Fruit fly (Drosophila melanogaster): ENCODE data around the gene CG14401.

Gene CG14401

dm6 chr2L:20858371-20859340 lies 11.0 kb upstream of the CG14401 start, which contains the start of gene bero:
TSS of gene bero (plus strand) at chr2L:20858695.
- no peak for TF ChIP-seq Dll (optimal IDR thresholded peaks at IDR 0.05)
- no peak for TF ChIP-seq pan (optimal IDR thresholded peaks at IDR 0.05)
- no peak for TF ChIP-seq psq (optimal IDR thresholded peaks at IDR 0.05)
- TF ChIP-seq usp (GFP tag; optimal IDR thresholded peaks at IDR 0.05), result no peak
- no peak for TF ChIP-seq CG8478 (optimal IDR thresholded peaks at IDR 0.05)
- no peak for TF ChIP-seq EcR (GFP tag; optimal IDR thresholded peaks at IDR 0.05)

dm6 chr2L:20864764-20865265 lies 4.8 kb upstream of the CG14401 start, which contains the start of gene CG9338:
TSS of gene CG9338 (plus strand) at chr2L:20865215.
- peak; percentile 98 for TF ChIP-seq pan (optimal IDR thresholded peaks at IDR 0.05)
- TF ChIP-seq CG8478 (optimal IDR thresholded peaks at IDR 0.05), result no peak

- no peak for TF ChIP-seq EcR (GFP tag; optimal IDR thresholded peaks at IDR 0.05)
- TF ChIP-seq CG8478 (optimal IDR thresholded peaks at IDR 0.05), result no peak
- no peak for TF ChIP-seq psq (optimal IDR thresholded peaks at IDR 0.05)
- no peak for TF ChIP-seq Dll (optimal IDR thresholded peaks at IDR 0.05)
- TF ChIP-seq pan (optimal IDR thresholded peaks at IDR 0.05), result no peak
- TF ChIP-seq usp (GFP tag; optimal IDR thresholded peaks at IDR 0.05), result no peak
Observed at dm6 chr2L:20867381-20867780, 2.3 kb upstream of the CG14401 start, which contains the start of gene CG31675. TSS of gene CG31675 (plus strand) at chr2L:20867755.

- TF ChIP-seq CG8478 (optimal IDR thresholded peaks at IDR 0.05) (no peak), Dll (optimal IDR thresholded peaks at IDR 0.05) (no peak), usp (GFP tag; optimal IDR thresholded peaks at IDR 0.05) (no peak), EcR (GFP tag; optimal IDR thresholded peaks at IDR 0.05) (no peak), pan (optimal IDR thresholded peaks at IDR 0.05) (no peak), psq (optimal IDR thresholded peaks at IDR 0.05) (no peak)
Observed at dm6 chr2L:20868921-20869320, 733 bp upstream of the CG14401 start.

- TF ChIP-seq psq (optimal IDR thresholded peaks at IDR 0.05), result no peak
- no peak for TF ChIP-seq EcR (GFP tag; optimal IDR thresholded peaks at IDR 0.05)
- TF ChIP-seq Dll (optimal IDR thresholded peaks at IDR 0.05), result no peak
- no peak for TF ChIP-seq CG8478 (optimal IDR thresholded peaks at IDR 0.05)
- no peak for TF ChIP-seq pan (optimal IDR thresholded peaks at IDR 0.05)
- no peak for TF ChIP-seq usp (GFP tag; optimal IDR thresholded peaks at IDR 0.05)
Observed at dm6 chr2L:20874514-20874913, 4.9 kb downstream of the CG14401 start.

- TF ChIP-seq Dll (optimal IDR thresholded peaks at IDR 0.05), result no peak
- no peak for TF ChIP-seq CG8478 (optimal IDR thresholded peaks at IDR 0.05)
- TF ChIP-seq usp (GFP tag; optimal IDR thresholded peaks at IDR 0.05), result no peak
- no peak for TF ChIP-seq pan (optimal IDR thresholded peaks at IDR 0.05)
- no peak for TF ChIP-seq EcR (GFP tag; optimal IDR thresholded peaks at IDR 0.05)
Observed at dm6 chr2L:20878052-20878451, 8.4 kb downstream of the CG14401 start.

dm6 chr2L:20878463-20878862 lies 8.8 kb downstream of the CG14401 start:
- no peak for TF ChIP-seq CG8478 (optimal IDR thresholded peaks at IDR 0.05)
- no peak for TF ChIP-seq Dll (optimal IDR thresholded peaks at IDR 0.05)
- no peak for TF ChIP-seq psq (optimal IDR thresholded peaks at IDR 0.05)
- no peak for TF ChIP-seq pan (optimal IDR thresholded peaks at IDR 0.05)
- no peak for TF ChIP-seq EcR (GFP tag; optimal IDR thresholded peaks at IDR 0.05)
- no peak for TF ChIP-seq usp (GFP tag; optimal IDR thresholded peaks at IDR 0.05)

- TF ChIP-seq psq (optimal IDR thresholded peaks at IDR 0.05), result no peak
- no peak for TF ChIP-seq pan (optimal IDR thresholded peaks at IDR 0.05)
Observed at dm6 chr2L:20879567-20880141, 10.0 kb downstream of the CG14401 start.

- TF ChIP-seq CG8478 (optimal IDR thresholded peaks at IDR 0.05) (no peak), pan (optimal IDR thresholded peaks at IDR 0.05) (no peak), EcR (GFP tag; optimal IDR thresholded peaks at IDR 0.05) (no peak)
Observed at dm6 chr2L:20880476-20880875, 10.8 kb downstream of the CG14401 start.

dm6 chr2L:20881353-20882079 lies 11.9 kb downstream of the CG14401 start:
- TF ChIP-seq psq (optimal IDR thresholded peaks at IDR 0.05) (no peak), usp (GFP tag; optimal IDR thresholded peaks at IDR 0.05) (no peak), Dll (optimal IDR thresholded peaks at IDR 0.05) (no peak)

dm6 chr2L:20883097-20883496 lies 13.4 kb downstream of the CG14401 start:
- TF ChIP-seq EcR (GFP tag; optimal IDR thresholded peaks at IDR 0.05), result no peak
- no peak for TF ChIP-seq pan (optimal IDR thresholded peaks at IDR 0.05)
- TF ChIP-seq usp (GFP tag; optimal IDR thresholded peaks at IDR 0.05), result no peak
- no peak for TF ChIP-seq psq (optimal IDR thresholded peaks at IDR 0.05)
- TF ChIP-seq Dll (optimal IDR thresholded peaks at IDR 0.05), result no peak
- no peak for TF ChIP-seq CG8478 (optimal IDR thresholded peaks at IDR 0.05)

- TF ChIP-seq usp (GFP tag; optimal IDR thresholded peaks at IDR 0.05) (no peak), Dll (optimal IDR thresholded peaks at IDR 0.05) (no peak), CG8478 (optimal IDR thresholded peaks at IDR 0.05) (no peak), EcR (GFP tag; optimal IDR thresholded peaks at IDR 0.05) (no peak), psq (optimal IDR thresholded peaks at IDR 0.05) (no peak), pan (optimal IDR thresholded peaks at IDR 0.05) (no peak)
Observed at dm6 chr2L:20883624-20884220, 14.1 kb downstream of the CG14401 start.
